Worm (Caenorhabditis elegans): ENCODE results near the gene Y66D12A.30.

Y66D12A.30 gene

DNA sequence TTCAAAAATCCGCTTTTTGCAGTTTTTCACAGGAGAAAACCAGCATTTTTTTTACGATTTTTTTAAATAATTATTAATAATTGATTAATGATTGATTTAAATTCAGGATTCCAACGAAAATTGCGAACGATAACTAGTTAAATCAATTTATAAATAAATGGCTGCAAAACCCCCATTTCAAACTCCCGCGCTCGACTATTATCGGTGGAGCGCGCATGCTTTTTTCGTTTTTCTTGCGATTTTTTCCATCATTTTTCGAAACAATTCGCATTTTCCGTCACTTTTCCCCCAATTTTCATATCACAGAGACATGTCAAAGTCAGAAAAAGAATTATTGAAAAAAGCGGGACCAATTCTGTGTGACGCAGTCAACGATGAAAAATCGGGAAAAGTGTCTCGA lies 44.1 kb upstream of the Y66D12A.30 start, which contains the start of gene Y66D12A.10 (continued):
- TF ChIP-seq nhr-237 (tag; optimal IDR thresholded peaks at IDR 0.05): no peak
- no peak for TF ChIP-seq zag-1 (tag; optimal IDR thresholded peaks at IDR 0.05)

DNA sequence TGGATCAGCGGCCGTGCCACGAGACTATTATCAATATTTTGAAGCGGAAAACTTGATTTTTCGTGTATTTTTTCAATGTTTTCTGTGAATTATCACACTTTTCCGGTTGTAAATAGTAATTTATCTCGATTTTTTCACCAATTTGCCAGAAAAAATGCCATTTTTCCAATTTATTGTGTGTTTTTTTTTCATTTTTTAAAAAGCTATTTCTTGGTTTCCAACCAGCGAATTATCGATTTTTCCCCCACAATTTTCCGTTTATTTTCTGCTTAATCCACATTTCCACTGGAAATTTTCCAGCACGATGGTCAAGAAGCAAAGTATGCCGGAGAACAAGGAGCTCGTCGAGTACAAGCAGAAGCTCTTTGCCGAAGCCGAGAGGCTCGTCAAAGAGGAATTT lies 41.8 kb upstream of the Y66D12A.30 start, which contains the start of gene psme-3:
Gene psme-3 (plus strand): TSS at position 301 of the 400 bp plus-strand sequence.
- TF ChIP-seq nhr-11 (tag; optimal IDR thresholded peaks at IDR 0.05) (no peak), efl-1 (optimal IDR thresholded peaks at IDR 0.05) (no peak), efl-1 (GFP tag; optimal IDR thresholded peaks at IDR 0.05 in 1 of 2) (peak in 1 of 2 experiments; percentile 78)

DNA sequence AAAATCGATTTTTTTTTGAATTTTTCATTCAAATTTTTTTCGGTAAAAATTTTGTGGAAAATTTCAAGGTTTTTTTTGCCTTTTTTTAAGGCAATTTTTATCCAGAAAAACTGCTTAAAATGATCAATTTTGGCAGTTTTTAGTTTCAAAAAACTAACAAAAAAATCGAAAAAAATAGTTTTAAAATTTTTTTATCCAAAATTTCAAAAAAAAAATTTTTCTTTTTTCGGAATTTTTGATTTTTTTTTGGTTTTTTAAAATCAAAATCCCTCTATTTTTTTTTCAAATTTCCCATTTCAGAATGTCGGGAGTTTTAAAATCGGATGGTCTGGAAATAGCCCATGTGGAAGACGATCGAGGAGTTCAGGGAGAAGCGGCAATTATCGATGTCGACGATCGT lies 35.7 kb upstream of the Y66D12A.30 start, which contains the start of gene Y66D12A.8:
Gene Y66D12A.8 (plus strand): TSS at position 301 of the 400 bp plus-strand sequence.
- TF ChIP-seq ces-1 (GFP tag; optimal IDR thresholded peaks at IDR 0.05) (no peak), ceh-90 (tag; optimal IDR thresholded peaks at IDR 0.05) (no peak), unc-98 (GFP tag; IDR thresholded peaks at IDR 0.05) (no peak), lin-14 (GFP tag; optimal IDR thresholded peaks at IDR 0.05) (no peak), nhr-237 (tag; optimal IDR thresholded peaks at IDR 0.05) (no peak), lin-15B (tag; optimal IDR thresholded peaks at IDR 0.05) (no peak), nhr-71 (tag; optimal IDR thresholded peaks at IDR 0.05) (no peak), pqm-1 (tag; optimal IDR thresholded peaks at IDR 0.05) (no peak), efl-3 (GFP tag; optimal IDR thresholded peaks at IDR 0.05) (no peak), fkh-4 (tag; optimal IDR thresholded peaks at IDR 0.05; ENCODE audit: borderline replicate concordance) (no peak), unc-130 (tag; optimal IDR thresholded peaks at IDR 0.05) (no peak), zag-1 (tag; optimal IDR thresholded peaks at IDR 0.05) (no peak), fos-1 (tag; optimal IDR thresholded peaks at IDR 0.05) (no peak), ceh-88 (GFP tag; IDR thresholded peaks at IDR 0.05) (no peak), xbp-1 (tag; optimal IDR thresholded peaks at IDR 0.05) (no peak), unc-30 (tag; optimal IDR thresholded peaks at IDR 0.05) (no peak), lin-35 (GFP tag; optimal IDR thresholded peaks at IDR 0.05) (no peak), lir-3 (tag; optimal IDR thresholded peaks at IDR 0.05; ENCODE audit: poor library complexity) (no peak), Y116A8C.19 (tag; optimal IDR thresholded peaks at IDR 0.05; ENCODE audit: borderline replicate concordance) (no peak)

- TF ChIP-seq ceh-90 (tag; optimal IDR thresholded peaks at IDR 0.05) (no peak), nhr-85 (tag) (peak; percentile 56), mab-9 (GFP tag; IDR thresholded peaks at IDR 0.05) (0 out of 2 replicates have a peak, but pooled peaks have one; percentile 23)
These were observed 30.3 kb upstream of the Y66D12A.30 start for ce11 chrIII:11579380-11579779.

ce11 chrIII:11580428-11580885 lies 29.2 kb upstream of the Y66D12A.30 start, which contains the start of gene Y66D12A.7:
Y66D12A.7 (minus strand) TSS chrIII:11580478.
- TF ChIP-seq nhr-19 (GFP tag; conservative IDR thresholded peaks at IDR 0.05) (peak; percentile 24; the same call in 1 of the 2 replicates), lin-15B (tag; optimal IDR thresholded peaks at IDR 0.05) (peak; percentile 53), skn-1 (tag; optimal IDR thresholded peaks at IDR 0.05) (peak; percentile 30), nhr-28 (tag; optimal IDR thresholded peaks at IDR 0.05) (no peak), fkh-10 (GFP tag; optimal IDR thresholded peaks at IDR 0.05) (no peak), xbp-1 (tag; optimal IDR thresholded peaks at IDR 0.05) (peak; percentile 20), lin-13 (GFP tag; optimal IDR thresholded peaks at IDR 0.05) (peak; percentile 15), mep-1 (tag; optimal IDR thresholded peaks at IDR 0.05) (peak; percentile 47), ceh-8 (GFP tag; optimal IDR thresholded peaks at IDR 0.05) (no peak), efl-1 (optimal IDR thresholded peaks at IDR 0.05) (peak; percentile 60 to 91), efl-1 (GFP tag; optimal IDR thresholded peaks at IDR 0.05 in 1 of 2) (peak; percentile 89 to 99), lin-35 (GFP tag; optimal IDR thresholded peaks at IDR 0.05) (peak; percentile 86 to 94), dpl-1 (GFP tag; optimal IDR thresholded peaks at IDR 0.05) (peak; percentile 81 to 90 (median 86)), ceh-88 (GFP tag; IDR thresholded peaks at IDR 0.05) (no peak), nhr-47 (tag; optimal IDR thresholded peaks at IDR 0.05) (peak; percentile 31), lsy-2 (tag; optimal IDR thresholded peaks at IDR 0.05) (peak; percentile 17 to 68), ceh-82 (tag; optimal IDR thresholded peaks at IDR 0.05) (peak in 1 of 3 experiments; percentile 11)

Measured in whole organism, L1 larva.